Worm (Caenorhabditis elegans) whole organism, L4 larva: ENCODE data around the gene baz-2.

Source experiments
- F10B5.3 ChIP-seq: sonication (generic microtip); optimal IDR thresholded peaks from 2 replicates; lab custom pipeline; 2016; ENCODE audit warnings: mild to moderate bottlenecking, missing genetic modification characterization, missing compliant biosample characterization
- F44E2.7 ChIP-seq: fragments of 200-800 bp; sonication (Bioruptor generic); IDR thresholded peaks from 2 replicates; pipeline ENCODE4 v2.1.2; 2022; ENCODE audit warnings: missing genetic modification characterization, missing compliant biosample characterization
- F49E8.2 ChIP-seq: sonication (generic microtip); optimal IDR thresholded peaks from 2 replicates; lab custom pipeline; 2016; ENCODE audit warnings: missing compliant biosample characterization, mild to moderate bottlenecking, missing genetic modification characterization, borderline replicate concordance
- R02D3.7 ChIP-seq: fragments of 150-350 bp; sonication (generic microtip); optimal IDR thresholded peaks from 3 replicates; lab custom pipeline; 2014; ENCODE audit warnings: missing biosample characterization, missing genetic modification characterization
- Y48G9A.11 ChIP-seq: fragments of 200-800 bp; sonication (Bioruptor generic); IDR thresholded peaks from 2 replicates; pipeline ENCODE4 v1.3.6; 2022; ENCODE audit warnings: missing genetic modification reagents, missing genetic modification characterization, missing compliant biosample characterization
- Y75B8A.6 ChIP-seq: fragments of 200-800 bp; sonication (Bioruptor generic); IDR thresholded peaks from 2 replicates; pipeline ENCODE4 v1.3.6; 2022; ENCODE audit warnings: missing genetic modification reagents, missing genetic modification characterization, missing compliant biosample characterization
- ZK337.2 ChIP-seq: fragments of 200-800 bp; sonication (Bioruptor generic); IDR thresholded peaks from 2 replicates; pipeline ENCODE4 v1.3.6; 2022; ENCODE audit warnings: missing genetic modification reagents, missing genetic modification characterization, missing compliant biosample characterization
- ZK546.5 ChIP-seq, 2 experiments: sonication (generic microtip); optimal IDR thresholded peaks; 2 replicates each; lab custom pipeline; 2017; ENCODE audit warnings: missing biosample characterization in 2 of 2, missing genetic modification characterization in 2 of 2
- aha-1 ChIP-seq: fragments of 150-350 bp; peaks from one replicate; lab custom pipeline; 2014; ENCODE audit warnings: missing biosample characterization, missing genetic modification characterization
- arid-1 ChIP-seq: fragments of 200-800 bp; sonication (Bioruptor generic); conservative IDR thresholded peaks from 2 replicates; pipeline ENCODE4 v1.3.6; 2022; ENCODE audit warnings: missing genetic modification reagents, missing genetic modification characterization, missing compliant biosample characterization
- cey-2 ChIP-seq: sonication (generic microtip); optimal IDR thresholded peaks from 3 replicates; lab custom pipeline; 2017; ENCODE audit warnings: missing genetic modification characterization, mild to moderate bottlenecking, missing compliant biosample characterization, antibody characterized with exemption, borderline replicate concordance; ENCODE audit not compliant: insufficient read depth
- daf-8 ChIP-seq: fragments of 200-800 bp; sonication (Bioruptor generic); IDR thresholded peaks from 2 replicates; pipeline ENCODE4 v1.3.6; 2022; ENCODE audit warnings: missing genetic modification characterization, missing compliant biosample characterization
- dmd-6 ChIP-seq: fragments of 200-800 bp; sonication (Bioruptor generic); IDR thresholded peaks from 2 replicates; pipeline ENCODE4 v1.3.6; 2022; ENCODE audit warnings: missing genetic modification reagents, missing genetic modification characterization, missing compliant biosample characterization
- dmd-9 ChIP-seq: fragments of 200-800 bp; sonication (Bioruptor generic); IDR thresholded peaks from 2 replicates; pipeline ENCODE4 v1.3.6; 2022; ENCODE audit warnings: missing genetic modification reagents, missing genetic modification characterization, missing compliant biosample characterization
- gei-8 ChIP-seq: fragments of 200-800 bp; sonication (Bioruptor generic); optimal IDR thresholded peaks from 2 replicates; lab custom pipeline; 2018; ENCODE audit warnings: mild to moderate bottlenecking, missing genetic modification characterization, missing compliant biosample characterization
- hmg-1.1 ChIP-seq: fragments of 200-800 bp; sonication (Bioruptor generic); IDR thresholded peaks from 2 replicates; pipeline ENCODE4 v1.3.6; 2022; ENCODE audit warnings: missing genetic modification reagents, missing genetic modification characterization, missing compliant biosample characterization
- jun-1 ChIP-seq: fragments of 150-350 bp; optimal IDR thresholded peaks from 2 replicates; lab custom pipeline; 2014; ENCODE audit warnings: missing biosample characterization, missing genetic modification reagents, missing genetic modification characterization
- lim-7 ChIP-seq: fragments of 200-800 bp; sonication (Bioruptor generic); IDR thresholded peaks from 2 replicates; pipeline ENCODE4 v1.3.6; 2022; ENCODE audit warnings: missing genetic modification characterization, missing compliant biosample characterization
- lin-1 ChIP-seq: fragments of 200-800 bp; sonication (Bioruptor generic); IDR thresholded peaks from 2 replicates; pipeline ENCODE4 v1.3.6; 2022; ENCODE audit warnings: missing genetic modification reagents, missing genetic modification characterization, missing compliant biosample characterization
- lin-13 ChIP-seq: fragments of 150-350 bp; optimal IDR thresholded peaks from 2 replicates; lab custom pipeline; 2014; ENCODE audit warnings: missing biosample characterization, missing genetic modification reagents, missing genetic modification characterization
- lin-38 ChIP-seq: fragments of 200-800 bp; sonication (Bioruptor generic); IDR thresholded peaks from 2 replicates; pipeline ENCODE4 v1.3.6; 2022; ENCODE audit warnings: missing genetic modification reagents, missing genetic modification characterization, missing compliant biosample characterization
- madf-5 ChIP-seq, 2 experiments: fragments of 200-800 bp; sonication (Bioruptor generic); IDR thresholded peaks; 2 replicates each; pipeline ENCODE4 v1.3.6; 2022; ENCODE audit warnings: missing compliant biosample characterization in 2 of 2, missing genetic modification characterization in 2 of 2
- madf-9 ChIP-seq: fragments of 200-800 bp; sonication (Bioruptor generic); conservative IDR thresholded peaks from 2 replicates; pipeline ENCODE4 v1.3.6; 2022; ENCODE audit warnings: missing genetic modification reagents, missing genetic modification characterization, missing compliant biosample characterization
- mdt-29 ChIP-seq: fragments of 200-800 bp; sonication (Bioruptor generic); IDR thresholded peaks from 2 replicates; pipeline ENCODE4 v1.3.6; 2022; ENCODE audit warnings: missing genetic modification reagents, missing genetic modification characterization, missing compliant biosample characterization
- mxl-3 ChIP-seq: fragments of 200-800 bp; sonication (Bioruptor generic); optimal IDR thresholded peaks from 2 replicates; lab custom pipeline; 2018; ENCODE audit warnings: mild to moderate bottlenecking, missing genetic modification characterization, missing compliant biosample characterization
- nhr-102 ChIP-seq: sonication (generic microtip); optimal IDR thresholded peaks from 2 replicates; lab custom pipeline; 2016; ENCODE audit warnings: mild to moderate bottlenecking, missing genetic modification characterization, moderate library complexity, missing compliant biosample characterization
- nhr-11 ChIP-seq: fragments of 150-350 bp; optimal IDR thresholded peaks from 2 replicates; lab custom pipeline; 2014; ENCODE audit warnings: missing biosample characterization, missing genetic modification characterization
- nhr-237 ChIP-seq: sonication (generic microtip); optimal IDR thresholded peaks from 2 replicates; lab custom pipeline; 2017; ENCODE audit warnings: missing biosample characterization, missing genetic modification characterization
- nhr-42 ChIP-seq: fragments of 200-800 bp; sonication (Bioruptor generic); IDR thresholded peaks from 2 replicates; pipeline ENCODE4 v1.3.6; 2022; ENCODE audit warnings: missing genetic modification characterization, missing compliant biosample characterization
- nhr-6 ChIP-seq: fragments of 150-350 bp; optimal IDR thresholded peaks from 2 replicates; lab custom pipeline; 2014; ENCODE audit warnings: missing biosample characterization, missing genetic modification characterization
- nhr-77 ChIP-seq: fragments of 150-350 bp; optimal IDR thresholded peaks from 2 replicates; lab custom pipeline; 2014; ENCODE audit warnings: missing biosample characterization, missing genetic modification characterization
- pha-4 ChIP-seq, 2 experiments: fragments of 150-350 bp in 1 of 2; fragments of 200-800 bp in 1 of 2; sonication (Bioruptor generic) in 1 of 2; IDR thresholded peaks in 1 of 2; optimal IDR thresholded peaks in 1 of 2; 2 replicates each; pipeline versions ENCODE4 v1.3.6 to Lab custom; 2014 to 2022; ENCODE audit warnings: missing genetic modification characterization in 2 of 2, missing genetic modification reagents in 2 of 2, missing biosample characterization in 1 of 2, missing compliant biosample characterization in 1 of 2
- set-16 ChIP-seq: fragments of 200-800 bp; sonication (Bioruptor generic); IDR thresholded peaks from 2 replicates; pipeline ENCODE4 v1.3.6; 2022; ENCODE audit warnings: missing genetic modification reagents, missing genetic modification characterization, missing compliant biosample characterization
- skn-1 ChIP-seq: fragments of 150-350 bp; optimal IDR thresholded peaks from 2 replicates; lab custom pipeline; 2014; ENCODE audit warnings: missing biosample characterization, missing genetic modification characterization
- snpc-1.2 ChIP-seq: fragments of 200-800 bp; sonication (Bioruptor generic); IDR thresholded peaks from 2 replicates; pipeline ENCODE4 v1.3.6; 2022; ENCODE audit warnings: missing genetic modification reagents, missing genetic modification characterization, missing compliant biosample characterization
- unc-39 ChIP-seq: sonication (generic microtip); optimal IDR thresholded peaks from 2 replicates; lab custom pipeline; 2017; ENCODE audit warnings: missing biosample characterization, missing genetic modification characterization
- unc-62 ChIP-seq, 3 experiments: fragments of 150-350 bp in 1 of 3; sonication (generic microtip); optimal IDR thresholded peaks in 2 of 3; peaks in 1 of 3; 1 replicate in 1 of 3; 2 replicates in 2 of 3; lab custom pipeline; 2014 to 2017; ENCODE audit warnings: missing biosample characterization in 3 of 3, missing genetic modification characterization in 3 of 3, missing genetic modification reagents in 3 of 3, missing genotype in 1 of 3
- zfp-3 ChIP-seq: fragments of 200-800 bp; sonication (Bioruptor generic); conservative IDR thresholded peaks from 2 replicates; pipeline ENCODE4 v1.3.6; 2022; ENCODE audit warnings: missing genetic modification reagents, missing genetic modification characterization, missing compliant biosample characterization
- ztf-7 ChIP-seq: fragments of 150-350 bp; optimal IDR thresholded peaks from 2 replicates; lab custom pipeline; 2014; ENCODE audit warnings: missing biosample characterization, missing genetic modification characterization

Gene baz-2

ce11 chrIII:7642015-7642414, 13.8 kb downstream of the baz-2 start (continued):
- TF ChIP-seq pha-4 (GFP tag; IDR thresholded peaks at IDR 0.05; lab: Robert Waterston, UW) = no peak
- no peak for TF ChIP-seq pha-4 (tag; optimal IDR thresholded peaks at IDR 0.05; lab: Kevin White, UChicago)
- no peak for TF ChIP-seq jun-1 (tag; lab: Kevin White, UChicago)
- peak; percentile 74 for TF ChIP-seq mxl-3 (GFP tag; lab: Kevin White, UChicago)
- TF ChIP-seq nhr-42 (GFP tag; lab: Robert Waterston, UW) = 0 out of 2 replicates have a peak, but pooled peaks have one; percentile 61
- no peak for TF ChIP-seq dmd-9 (GFP tag; lab: Robert Waterston, UW)
- TF ChIP-seq daf-8 (GFP tag; lab: Robert Waterston, UW) = no peak
- TF ChIP-seq F49E8.2 = peak; percentile 37
- TF ChIP-seq zfp-3 (GFP tag; lab: Robert Waterston, UW) = 0 out of 2 replicates have a peak, but pooled peaks have one; percentile 41
- TF ChIP-seq arid-1 (GFP tag; lab: Robert Waterston, UW) = peak; percentile 74
- TF ChIP-seq F44E2.7 (GFP tag; lab: Robert Waterston, UW) = no peak
- TF ChIP-seq nhr-102 = peak; percentile 30
- no peak for TF ChIP-seq ZK546.5 (tag; optimal IDR thresholded peaks at IDR 0.05; lab: Kevin White, UChicago)
- no peak for TF ChIP-seq lin-38 (GFP tag; lab: Robert Waterston, UW)
- TF ChIP-seq nhr-77 (tag; lab: Kevin White, UChicago) = no peak
- peak; percentile 49 for TF ChIP-seq dmd-6 (GFP tag; lab: Robert Waterston, UW)
- TF ChIP-seq gei-8 (GFP tag; lab: Kevin White, UChicago) = peak; percentile 46

- TF ChIP-seq Y75B8A.6 (GFP tag; lab: Robert Waterston, UW) (no peak), ztf-7 (tag; lab: Kevin White, UChicago) (no peak), cey-2 (tag; lab: Kevin White, UChicago) (no peak), nhr-237 (tag; lab: Kevin White, UChicago) (no peak), lim-7 (GFP tag; lab: Robert Waterston, UW) (no peak), F10B5.3 (tag; lab: Kevin White, UChicago) (no peak), unc-62 (GFP tag; optimal IDR thresholded peaks at IDR 0.05 in 1 of 2; lab: Kevin White, UChicago) (peak in 1 of 2 experiments; percentile 91), unc-62 (tag; optimal IDR thresholded peaks at IDR 0.05; lab: Kevin White, UChicago) (no peak), R02D3.7 (tag; lab: Kevin White, UChicago) (no peak)
Observed at ce11 chrIII:7641337-7641736, 14.5 kb downstream of the baz-2 start.

DNA sequence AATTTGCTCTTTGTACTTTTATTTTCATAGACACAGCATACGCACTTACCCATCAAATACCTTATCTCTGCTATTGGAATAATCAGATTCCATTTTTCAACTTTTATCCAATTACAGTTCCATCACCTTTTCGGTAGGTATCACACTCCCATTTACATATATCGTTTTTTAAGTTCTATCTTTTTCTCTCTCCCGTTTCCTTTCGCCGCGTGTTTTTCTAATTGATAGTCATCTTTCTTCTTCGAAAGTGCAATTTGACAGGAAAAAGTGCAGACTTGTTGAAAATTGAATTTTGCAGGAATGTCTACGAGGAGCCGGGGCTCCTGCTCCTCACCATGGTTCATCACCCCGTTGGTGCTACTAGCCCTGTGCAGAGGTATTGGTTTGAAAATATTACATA, 30.7 kb downstream of the baz-2 start, which contains the start of gene fbn-1:
fbn-1 (plus strand) TSS at position 301 of the 400 bp plus-strand sequence.
- no peak for TF ChIP-seq aha-1 (tag; lab: Kevin White, UChicago)
- no peak for TF ChIP-seq nhr-11 (tag; lab: Kevin White, UChicago)
- no peak for TF ChIP-seq hmg-1.1 (GFP tag; lab: Robert Waterston, UW)
- no peak for TF ChIP-seq nhr-6 (tag; lab: Kevin White, UChicago)
- TF ChIP-seq Y48G9A.11 = no peak
- TF ChIP-seq snpc-1.2 (GFP tag; lab: Robert Waterston, UW) = no peak
- TF ChIP-seq madf-5 (GFP tag; IDR thresholded peaks at IDR 0.05; lab: Robert Waterston, UW) = no peak
- no peak for TF ChIP-seq ZK337.2 (GFP tag; lab: Robert Waterston, UW)
- no peak for TF ChIP-seq unc-39 (tag; lab: Kevin White, UChicago)
- no peak for TF ChIP-seq cey-2 (tag; lab: Kevin White, UChicago)
- TF ChIP-seq set-16 (GFP tag; lab: Robert Waterston, UW) = no peak
- no peak for TF ChIP-seq madf-9
- TF ChIP-seq lin-1 = no peak
- no peak for TF ChIP-seq lin-13 (GFP tag; lab: Kevin White, UChicago)
- no peak for TF ChIP-seq skn-1 (tag; lab: Kevin White, UChicago)
- no peak for TF ChIP-seq mdt-29 (GFP tag; lab: Robert Waterston, UW)
